Worm (Caenorhabditis elegans) whole organism, early embryonic: Measurements from ENCODE around the gene gly-9.

ENCODE experiments used
- B0310.2 ChIP-seq: sonication (generic microtip); optimal IDR thresholded peaks from 2 replicates; lab custom pipeline; 2016; ENCODE audit warnings: mild to moderate bottlenecking, missing genetic modification characterization, missing compliant biosample characterization
- F13C5.2 ChIP-seq: sonication (generic microtip); optimal IDR thresholded peaks from 2 replicates; lab custom pipeline; 2017; ENCODE audit warnings: mild to moderate bottlenecking, missing genetic modification characterization, inconsistent platforms, missing compliant biosample characterization
- aly-1 ChIP-seq: sonication (generic microtip); optimal IDR thresholded peaks from 2 replicates; lab custom pipeline; 2016; ENCODE audit warnings: missing genetic modification characterization, missing compliant biosample characterization
- ama-1 ChIP-seq: fragments of 150-350 bp; optimal IDR thresholded peaks from 2 replicates; lab custom pipeline; 2014
- ceh-13 ChIP-seq: fragments of 200-800 bp; sonication (Bioruptor generic); optimal IDR thresholded peaks from 2 replicates; lab custom pipeline; 2018; ENCODE audit warnings: mild to moderate bottlenecking, missing genetic modification characterization, missing compliant biosample characterization
- ceh-36 ChIP-seq: sonication (generic microtip); optimal IDR thresholded peaks from 2 replicates; lab custom pipeline; 2016; ENCODE audit warnings: missing genetic modification characterization, inconsistent platforms, missing compliant biosample characterization
- ets-7 ChIP-seq: sonication (generic microtip); optimal IDR thresholded peaks from 2 replicates; lab custom pipeline; 2016; ENCODE audit warnings: missing genotype, missing genetic modification characterization, missing compliant biosample characterization
- flt-1 ChIP-seq: fragments of 200-800 bp; sonication (Bioruptor generic); IDR thresholded peaks from 2 replicates; pipeline ENCODE4 v1.3.6; 2022; ENCODE audit warnings: missing genetic modification characterization, missing compliant biosample characterization
- hmbx-1 ChIP-seq: sonication (generic microtip); optimal IDR thresholded peaks from 2 replicates; lab custom pipeline; 2016; ENCODE audit warnings: mild to moderate bottlenecking, missing genetic modification characterization, missing compliant biosample characterization
- hmg-4 ChIP-seq: fragments of 200-800 bp; sonication (Bioruptor generic); optimal IDR thresholded peaks from 2 replicates; lab custom pipeline; 2018; ENCODE audit warnings: mild to moderate bottlenecking, missing genetic modification characterization, missing compliant biosample characterization
- hnd-1 ChIP-seq: sonication (generic microtip); optimal IDR thresholded peaks from 2 replicates; lab custom pipeline; 2016; ENCODE audit warnings: missing genetic modification characterization, missing compliant biosample characterization
- pes-1 ChIP-seq: fragments of 200-800 bp; sonication (Bioruptor generic); IDR thresholded peaks from 2 replicates; pipeline ENCODE4 v1.3.6; 2022; ENCODE audit warnings: missing genetic modification reagents, missing genetic modification characterization, missing compliant biosample characterization
- scrt-1 ChIP-seq: fragments of 200-800 bp; sonication (Bioruptor generic); IDR thresholded peaks from 2 replicates; pipeline ENCODE4 v1.3.6; 2022; ENCODE audit warnings: missing genetic modification characterization, missing compliant biosample characterization
- sea-1 ChIP-seq: fragments of 200-800 bp; sonication (Bioruptor generic); conservative IDR thresholded peaks from 2 replicates; pipeline ENCODE4 v1.3.6; 2022; ENCODE audit warnings: missing genetic modification characterization, missing compliant biosample characterization
- tbx-11 ChIP-seq: fragments of 200-800 bp; sonication (Bioruptor generic); IDR thresholded peaks from 2 replicates; pipeline ENCODE4 v1.3.6; 2022; ENCODE audit warnings: missing genetic modification characterization, missing compliant biosample characterization
- tbx-37 ChIP-seq: fragments of 200-800 bp; sonication (Bioruptor generic); conservative IDR thresholded peaks from 2 replicates; pipeline ENCODE4 v1.3.6; 2022; ENCODE audit warnings: missing genetic modification reagents, missing genetic modification characterization, missing compliant biosample characterization
- tra-4 ChIP-seq: sonication (generic microtip); optimal IDR thresholded peaks from 2 replicates; lab custom pipeline; 2017; ENCODE audit warnings: missing genetic modification characterization, missing compliant biosample characterization

gly-9 gene

ce11 chrIII:11283648-11284047 is 6.7 kb downstream of the gly-9 start:
- TF ChIP-seq ets-7 (tag; lab: Kevin White, UChicago) (no peak), hmbx-1 (no peak), aly-1 (no peak), tra-4 (tag; lab: Kevin White, UChicago) (no peak)

DNA sequence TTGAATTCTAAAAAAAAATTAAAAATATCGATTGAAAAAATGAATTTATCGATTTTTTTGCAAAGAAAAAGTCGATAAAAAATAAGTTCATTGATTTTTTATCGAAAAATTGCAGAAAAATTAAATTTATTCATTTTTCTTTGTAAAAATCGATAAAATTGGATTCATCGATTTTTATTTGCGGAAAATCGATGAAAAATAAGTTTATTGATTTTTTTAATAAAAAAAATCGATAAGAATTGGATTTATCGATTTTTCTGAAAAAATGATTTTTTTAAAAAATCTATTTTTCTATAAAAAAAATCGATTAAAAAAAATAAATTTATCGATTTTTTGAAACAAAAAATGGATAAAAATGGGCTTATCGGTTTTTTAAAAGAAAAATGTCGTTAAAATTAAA is 10.4 kb downstream of the gly-9 start:
- no peak for TF ChIP-seq scrt-1 (GFP tag; lab: Robert Waterston, UW)
- no peak for TF ChIP-seq tra-4 (tag; lab: Kevin White, UChicago)
- TF ChIP-seq hmg-4 (GFP tag; lab: Kevin White, UChicago): no peak
- TF ChIP-seq ets-7 (tag; lab: Kevin White, UChicago): no peak
- no peak for TF ChIP-seq tbx-37 (GFP tag; lab: Robert Waterston, UW)
- no peak for TF ChIP-seq tbx-11
- TF ChIP-seq hmbx-1: no peak

DNA sequence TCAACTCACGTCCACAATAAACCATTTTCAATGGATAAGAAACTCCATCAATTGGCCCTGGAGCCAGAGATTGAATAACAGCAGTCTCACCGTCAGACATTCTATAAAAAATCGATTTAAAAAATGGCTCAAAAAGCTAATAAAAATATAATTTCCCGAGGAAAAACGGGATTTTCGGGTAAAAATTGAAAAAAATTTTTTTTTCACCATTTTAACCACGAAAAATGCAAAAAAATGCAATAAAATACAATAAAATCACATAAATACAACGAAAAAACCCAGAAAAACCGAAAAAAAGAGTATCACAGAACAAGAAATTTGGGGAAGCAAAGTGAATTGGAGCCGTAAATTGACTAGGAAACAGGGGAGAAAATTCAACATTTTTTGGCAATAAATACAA is 11.6 kb downstream of the gly-9 start, which contains the start of gene Y47D3A.21:
TSS of gene Y47D3A.21 (minus strand) at position 101 of the 400 bp plus-strand sequence.
- TF ChIP-seq tra-4 (tag; lab: Kevin White, UChicago) (no peak), ama-1 (lab: Kevin White, UChicago) (no peak), flt-1 (GFP tag; lab: Robert Waterston, UW) (no peak), hnd-1 (tag; lab: Kevin White, UChicago) (no peak), aly-1 (no peak), ceh-36 (tag; lab: Kevin White, UChicago) (no peak), B0310.2 (tag; lab: Kevin White, UChicago) (no peak), pes-1 (GFP tag; lab: Robert Waterston, UW) (no peak), hmg-4 (GFP tag; lab: Kevin White, UChicago) (no peak)

DNA sequence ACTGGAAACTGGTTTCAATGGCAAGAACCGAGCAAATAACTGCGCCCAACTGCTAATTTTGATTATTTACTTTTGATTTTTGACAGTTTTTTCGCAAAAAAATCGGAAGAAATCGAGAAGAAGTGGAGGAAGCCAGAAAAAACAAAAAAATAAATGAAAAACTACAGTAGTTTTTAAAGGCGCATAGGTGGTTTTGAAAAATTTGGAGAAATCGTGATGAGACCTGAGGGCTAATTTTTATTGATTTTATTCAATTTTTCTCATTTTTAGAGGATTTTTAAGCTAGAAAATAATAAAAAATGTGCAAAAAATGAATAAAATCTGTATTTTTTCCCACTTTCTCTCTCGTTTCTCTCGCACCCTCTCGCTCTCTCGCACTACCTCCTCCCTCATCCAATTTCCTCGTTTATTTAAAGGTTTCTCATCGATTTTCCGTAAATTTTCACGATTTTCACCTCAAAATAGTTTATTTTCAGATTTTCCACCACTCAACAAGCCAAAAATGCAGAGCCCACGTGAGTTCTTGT is 15.7 kb downstream of the gly-9 start, which contains the start of gene Y47D3A.20:
TSS of gene Y47D3A.20 (plus strand) at position 477 of the 527 bp plus-strand sequence.
- TF ChIP-seq ceh-36 (tag; lab: Kevin White, UChicago): no peak
- no peak for TF ChIP-seq aly-1
- no peak for TF ChIP-seq B0310.2 (tag; lab: Kevin White, UChicago)
- no peak for TF ChIP-seq ets-7 (tag; lab: Kevin White, UChicago)
- no peak for TF ChIP-seq hnd-1 (tag; lab: Kevin White, UChicago)
- no peak for TF ChIP-seq tra-4 (tag; lab: Kevin White, UChicago)
- no peak for TF ChIP-seq tbx-37 (GFP tag; lab: Robert Waterston, UW)
- TF ChIP-seq sea-1 (GFP tag; lab: Robert Waterston, UW): no peak
- TF ChIP-seq pes-1 (GFP tag; lab: Robert Waterston, UW): no peak
- TF ChIP-seq hmg-4 (GFP tag; lab: Kevin White, UChicago): no peak
- no peak for TF ChIP-seq tbx-11
- TF ChIP-seq F13C5.2 (tag; lab: Kevin White, UChicago): no peak
- TF ChIP-seq hmbx-1: no peak
- no peak for TF ChIP-seq ama-1 (lab: Kevin White, UChicago)
- no peak for TF ChIP-seq flt-1 (GFP tag; lab: Robert Waterston, UW)
- no peak for TF ChIP-seq ceh-13 (GFP tag; lab: Kevin White, UChicago)
- no peak for TF ChIP-seq scrt-1 (GFP tag; lab: Robert Waterston, UW)

DNA sequence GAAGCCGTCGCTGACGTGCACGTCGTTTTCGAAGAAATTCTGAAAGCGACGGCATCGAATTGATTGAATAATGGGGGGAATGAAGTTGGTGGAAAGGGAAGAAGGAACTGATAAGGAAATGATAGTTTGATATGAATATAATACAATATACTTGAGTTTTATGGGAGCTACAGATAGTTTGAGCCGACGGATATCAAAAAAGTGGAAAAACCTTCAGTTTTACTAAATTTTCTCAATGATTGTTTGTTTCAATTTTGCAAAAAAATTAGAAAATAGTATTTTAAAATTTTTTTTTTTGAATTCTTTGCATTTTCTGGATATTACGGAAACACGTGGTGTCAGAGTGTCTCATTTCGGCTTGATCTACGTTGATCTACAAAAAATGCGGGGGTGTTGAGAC is 19.6 kb downstream of the gly-9 start, which contains the start of gene obr-1:
TSS of gene obr-1 (minus strand) at position 101 of the 400 bp plus-strand sequence.
- TF ChIP-seq hmbx-1: no peak
- no peak for TF ChIP-seq tbx-11
- no peak for TF ChIP-seq tbx-37 (GFP tag; lab: Robert Waterston, UW)
- no peak for TF ChIP-seq F13C5.2 (tag; lab: Kevin White, UChicago)
- TF ChIP-seq hnd-1 (tag; lab: Kevin White, UChicago): no peak
- no peak for TF ChIP-seq ama-1 (lab: Kevin White, UChicago)
- no peak for TF ChIP-seq hmg-4 (GFP tag; lab: Kevin White, UChicago)
- TF ChIP-seq tra-4 (tag; lab: Kevin White, UChicago): no peak
- TF ChIP-seq flt-1 (GFP tag; lab: Robert Waterston, UW): no peak
- TF ChIP-seq ceh-36 (tag; lab: Kevin White, UChicago): no peak
- no peak for TF ChIP-seq sea-1 (GFP tag; lab: Robert Waterston, UW)

- TF ChIP-seq flt-1 (GFP tag; lab: Robert Waterston, UW): no peak
- no peak for TF ChIP-seq tra-4 (tag; lab: Kevin White, UChicago)
- no peak for TF ChIP-seq hmg-4 (GFP tag; lab: Kevin White, UChicago)
- no peak for TF ChIP-seq ceh-36 (tag; lab: Kevin White, UChicago)
- no peak for TF ChIP-seq hnd-1 (tag; lab: Kevin White, UChicago)
- TF ChIP-seq F13C5.2 (tag; lab: Kevin White, UChicago): no peak
- TF ChIP-seq aly-1: no peak
- TF ChIP-seq tbx-11: no peak
- TF ChIP-seq pes-1 (GFP tag; lab: Robert Waterston, UW): no peak
- no peak for TF ChIP-seq sea-1 (GFP tag; lab: Robert Waterston, UW)
- no peak for TF ChIP-seq B0310.2 (tag; lab: Kevin White, UChicago)
- TF ChIP-seq ets-7 (tag; lab: Kevin White, UChicago): no peak
- no peak for TF ChIP-seq tbx-37 (GFP tag; lab: Robert Waterston, UW)
- no peak for TF ChIP-seq ama-1 (lab: Kevin White, UChicago)
- no peak for TF ChIP-seq hmbx-1
- no peak for TF ChIP-seq ceh-13 (GFP tag; lab: Kevin White, UChicago)
- TF ChIP-seq scrt-1 (GFP tag; lab: Robert Waterston, UW): no peak
These were observed 21.2 kb downstream of the gly-9 start for ce11 chrIII:11269206-11269605.

ce11 chrIII:11268532-11268931 is 21.8 kb downstream of the gly-9 start:
- TF ChIP-seq pes-1 (GFP tag; lab: Robert Waterston, UW): no peak
- no peak for TF ChIP-seq ceh-13 (GFP tag; lab: Kevin White, UChicago)
- no peak for TF ChIP-seq B0310.2 (tag; lab: Kevin White, UChicago)
- TF ChIP-seq hmg-4 (GFP tag; lab: Kevin White, UChicago): no peak
- no peak for TF ChIP-seq scrt-1 (GFP tag; lab: Robert Waterston, UW)
- TF ChIP-seq tbx-37 (GFP tag; lab: Robert Waterston, UW): no peak
- TF ChIP-seq tra-4 (tag; lab: Kevin White, UChicago): no peak
- TF ChIP-seq ets-7 (tag; lab: Kevin White, UChicago): no peak
- TF ChIP-seq F13C5.2 (tag; lab: Kevin White, UChicago): no peak
- TF ChIP-seq ama-1 (lab: Kevin White, UChicago): no peak
- no peak for TF ChIP-seq sea-1 (GFP tag; lab: Robert Waterston, UW)
- TF ChIP-seq flt-1 (GFP tag; lab: Robert Waterston, UW): no peak
- no peak for TF ChIP-seq tbx-11
